Fruit fly (Drosophila melanogaster) whole organism, adult: ENCODE results near the gene TwdlX.

ENCODE experiments used
- CG11617 ChIP-seq: fragments of 200-800 bp; sonication (Bioruptor generic); optimal IDR thresholded peaks from 2 replicates; lab custom pipeline; 2017; ENCODE audit warnings: mild to moderate bottlenecking, missing biosample characterization, missing genetic modification reagents, missing genetic modification characterization
- CG12768 ChIP-seq: fragments of 200-800 bp; sonication (Bioruptor generic); optimal IDR thresholded peaks from 2 replicates; lab custom pipeline; 2017; ENCODE audit warnings: missing biosample characterization, missing genetic modification characterization, mild to moderate bottlenecking, moderate library complexity, missing genetic modification reagents
- CG14711 ChIP-seq: fragments of 200-800 bp; sonication (Bioruptor generic); optimal IDR thresholded peaks from 2 replicates; lab custom pipeline; 2018; ENCODE audit warnings: missing biosample characterization, mild to moderate bottlenecking, missing genetic modification characterization, moderate library complexity
- CG7101 ChIP-seq: fragments of 200-800 bp; sonication (Bioruptor generic); optimal IDR thresholded peaks from 2 replicates; lab custom pipeline; 2018; ENCODE audit warnings: missing biosample characterization, mild to moderate bottlenecking, missing genetic modification characterization, moderate library complexity
- Hr96 ChIP-seq: fragments of 200-800 bp; sonication (Bioruptor generic); optimal IDR thresholded peaks from 2 replicates; lab custom pipeline; 2016; ENCODE audit warnings: missing biosample characterization, missing genetic modification characterization
- Mnt ChIP-seq: fragments of 200-800 bp; sonication (Bioruptor generic); optimal IDR thresholded peaks from 2 replicates; lab custom pipeline; 2016; ENCODE audit warnings: missing biosample characterization, mild to moderate bottlenecking, missing genetic modification characterization
- bab1 ChIP-seq: fragments of 200-800 bp; sonication (Bioruptor generic); optimal IDR thresholded peaks from 3 replicates; lab custom pipeline; 2019; ENCODE audit warnings: missing biosample characterization, mild to moderate bottlenecking, missing genetic modification characterization, moderate library complexity
- cnc ChIP-seq, 2 experiments: fragments of >200 bp; optimal IDR thresholded peaks; 2 replicates each; lab custom pipeline; 2017
- kay ChIP-seq: fragments of 200-800 bp; sonication (Bioruptor generic); peaks from one replicate; lab custom pipeline; 2016; ENCODE audit warnings: missing biosample characterization, missing genetic modification characterization, borderline replicate concordance
- ovo ChIP-seq: fragments of 200-800 bp; sonication (Bioruptor generic); optimal IDR thresholded peaks from 2 replicates; lab custom pipeline; 2016; ENCODE audit warnings: missing biosample characterization, missing genetic modification characterization
- tj ChIP-seq: fragments of 200-800 bp; sonication (Bioruptor generic); optimal IDR thresholded peaks from 3 replicates; lab custom pipeline; 2017; ENCODE audit warnings: missing biosample characterization, mild to moderate bottlenecking, missing genetic modification characterization, moderate library complexity

DNA sequence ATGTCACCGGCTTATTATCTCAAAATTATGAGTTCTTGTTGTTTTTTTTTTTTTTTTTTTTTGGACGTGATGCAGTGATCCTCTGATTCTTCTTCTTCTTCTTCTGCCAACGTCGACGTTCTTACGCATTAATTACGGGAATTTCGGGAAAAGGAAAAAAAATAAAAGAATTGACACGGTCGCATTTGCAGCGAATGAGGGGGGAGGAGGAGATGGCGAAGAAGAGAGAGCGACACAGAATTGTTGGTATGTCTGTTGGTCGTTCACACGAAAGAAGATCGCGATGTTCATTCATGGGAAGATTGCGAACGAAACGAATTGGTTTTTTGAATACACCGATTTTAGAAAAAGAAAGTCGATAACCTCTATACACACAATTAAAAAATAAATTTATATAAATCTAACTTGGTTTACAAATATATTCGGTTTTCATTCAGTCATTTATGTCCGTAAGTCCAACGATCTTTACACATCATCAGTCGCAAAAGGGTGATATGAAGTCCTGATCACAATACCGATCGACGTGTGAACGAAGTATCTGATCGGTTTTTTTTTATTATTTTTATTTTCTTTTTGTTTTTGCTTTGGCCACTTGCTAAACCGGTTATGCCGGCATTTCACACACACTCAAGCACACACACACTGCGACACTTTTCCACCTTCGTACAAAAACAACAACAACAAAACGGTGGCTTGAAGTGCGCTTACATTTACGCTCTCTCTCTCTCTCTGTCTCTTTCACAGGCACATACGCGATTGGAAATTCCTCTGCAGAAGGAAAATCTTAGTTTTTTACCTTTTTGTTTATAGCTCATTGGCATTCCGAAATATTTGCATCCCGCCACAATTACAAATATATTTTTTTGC is 20.1 kb downstream of the TwdlX start:
- TF ChIP-seq bab1 (GFP tag; lab: Kevin White, UChicago) (peak; percentile 89), Mnt (GFP tag; lab: Kevin White, UChicago) (peak; percentile 12), cnc (optimal IDR thresholded peaks at IDR 0.05; lab: Kevin White, UChicago) (no peak), ovo (GFP tag; lab: Kevin White, UChicago) (no peak), tj (peak; percentile 46), CG11617 (GFP tag; lab: Kevin White, UChicago) (peak; percentile 63), CG7101 (peak; percentile 76), kay (peak; percentile 79), Hr96 (GFP tag; lab: Kevin White, UChicago) (peak; percentile 41), CG12768 (no peak), CG14711 (tag; lab: Kevin White, UChicago) (peak; percentile 56)
